Worm (Caenorhabditis elegans): ENCODE data around the gene dnc-2.
A peak's percentile ranks its signal among the peaks of the same experiment; 100 is the strongest.

dnc-2 gene

DNA sequence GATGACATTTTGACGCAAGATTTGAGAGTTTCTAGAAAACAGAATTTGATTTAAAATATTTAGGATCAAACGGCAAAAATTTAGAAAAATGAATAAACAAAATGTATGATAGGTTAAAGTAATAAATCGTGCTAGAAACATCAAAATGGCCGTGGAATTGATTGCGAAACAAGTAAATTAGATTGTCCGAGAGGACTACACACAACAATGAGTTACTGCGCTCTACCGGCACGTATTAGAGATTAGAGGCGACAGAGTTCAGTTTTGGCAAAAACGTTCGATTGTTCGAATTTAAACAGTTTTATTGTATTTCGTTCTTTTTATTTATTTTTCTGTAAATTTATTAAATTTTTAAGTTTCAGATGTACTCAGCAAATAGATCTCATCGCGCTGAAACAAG lies at the start of gene dnc-2, which contains the start of gene bcl-7:
Gene dnc-2 (minus strand): TSS at position 33 of the 400 bp plus-strand sequence.
Gene bcl-7 (plus strand): TSS at position 363 of the 400 bp plus-strand sequence.
- no peak for TF ChIP-seq egrh-3 (GFP tag; IDR thresholded peaks at IDR 0.05)
- TF ChIP-seq F33H1.4 (GFP tag; IDR thresholded peaks at IDR 0.05), result peak; percentile 32; the same call in 1 of the 2 replicates
- peak; percentile 19 for TF ChIP-seq ZK185.1 (tag; optimal IDR thresholded peaks at IDR 0.05; ENCODE audit: poor library complexity, severe bottlenecking)
- peak in 1 of 3 experiments; percentile 6 for TF ChIP-seq lin-35 (GFP tag; optimal IDR thresholded peaks at IDR 0.05)
- TF ChIP-seq lsl-1 (GFP tag; optimal IDR thresholded peaks at IDR 0.05), result peak; percentile 24
- peak; percentile 94 for TF ChIP-seq hmg-1.2 (GFP tag; IDR thresholded peaks at IDR 0.05)
- no peak for TF ChIP-seq snpc-4 (GFP tag; optimal IDR thresholded peaks at IDR 0.05)
- TF ChIP-seq snpc-4 (tag; optimal IDR thresholded peaks at IDR 0.05), result peak in 1 of 4 experiments; percentile 37
- 0 out of 2 replicates have a peak, but pooled peaks have one; percentile 13 for TF ChIP-seq madf-8 (GFP tag; conservative IDR thresholded peaks at IDR 0.05)
- TF ChIP-seq mcd-1 (GFP tag; IDR thresholded peaks at IDR 0.05), result peak; percentile 82
- 0 out of 2 replicates have a peak, but pooled peaks have one; percentile 19 for TF ChIP-seq D2030.7 (GFP tag; IDR thresholded peaks at IDR 0.05)
- TF ChIP-seq F55B11.4 (tag; optimal IDR thresholded peaks at IDR 0.05; ENCODE audit: borderline replicate concordance, insufficient read depth), result no peak
- peak; percentile 60; the same call in 1 of the 2 replicates for TF ChIP-seq madf-6 (GFP tag; IDR thresholded peaks at IDR 0.05)
- TF ChIP-seq cebp-1 (GFP tag; IDR thresholded peaks at IDR 0.05), result peak; percentile 79
- TF ChIP-seq cebp-1 (tag; optimal IDR thresholded peaks at IDR 0.05), result peak; percentile 96
- no peak for TF ChIP-seq F52B5.7 (tag; optimal IDR thresholded peaks at IDR 0.05)

- no peak for TF ChIP-seq ztf-6 (GFP tag; IDR thresholded peaks at IDR 0.05)
- no peak for TF ChIP-seq B0019.2 (GFP tag; conservative IDR thresholded peaks at IDR 0.05)
- TF ChIP-seq ceh-58 (GFP tag; IDR thresholded peaks at IDR 0.05), result no peak
- TF ChIP-seq ztf-26 (tag; optimal IDR thresholded peaks at IDR 0.05), result no peak
Observed at ce11 chrIII:5975005-5975730, 49.6 kb upstream of the dnc-2 start, which contains the start of gene mlp-1. Gene mlp-1, minus strand, starts transcription at chrIII:5975055.

ce11 chrIII:5967640-5968039 lies 42.1 kb upstream of the dnc-2 start:
- no peak for TF ChIP-seq ceh-91 (GFP tag; IDR thresholded peaks at IDR 0.05)
- no peak for TF ChIP-seq F57C9.4 (tag; optimal IDR thresholded peaks at IDR 0.05)
- no peak for TF ChIP-seq xnd-1 (tag; optimal IDR thresholded peaks at IDR 0.05)
- TF ChIP-seq B0019.2 (GFP tag; conservative IDR thresholded peaks at IDR 0.05), result no peak
- TF ChIP-seq F22D6.2 (tag; optimal IDR thresholded peaks at IDR 0.05), result no peak
- TF ChIP-seq cebp-2 (GFP tag; IDR thresholded peaks at IDR 0.05), result no peak

ce11 chrIII:5965839-5966463 lies 40.4 kb upstream of the dnc-2 start, which contains the start of gene dct-6:
Gene dct-6, plus strand, starts transcription at chrIII:5966413.
- TF ChIP-seq lin-40 (tag; optimal IDR thresholded peaks at IDR 0.05) (no peak), nhr-80 (tag; optimal IDR thresholded peaks at IDR 0.05) (peak; percentile 41)

DNA sequence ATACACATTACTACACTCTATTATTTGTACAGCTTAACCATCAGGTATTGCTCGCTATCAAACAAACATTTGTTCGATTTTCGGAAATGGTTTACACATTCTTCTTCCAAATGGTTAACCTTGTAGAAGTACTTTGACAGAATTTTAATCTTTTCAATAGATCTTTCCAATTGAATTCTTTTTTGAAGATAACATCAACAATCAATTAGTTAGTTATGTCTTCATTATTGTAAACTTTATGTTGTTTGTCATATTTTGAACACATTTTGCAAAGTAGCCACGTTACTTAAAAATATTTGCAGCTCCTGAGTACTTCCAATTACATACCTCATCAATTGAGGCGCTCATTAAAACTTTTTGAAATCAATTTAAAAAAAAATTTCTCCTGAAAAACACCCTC lies 39.8 kb upstream of the dnc-2 start:
- TF ChIP-seq hlh-26 (GFP tag; conservative IDR thresholded peaks at IDR 0.05) (no peak), rpc-1 (optimal IDR thresholded peaks at IDR 0.05) (no peak), rpc-1 (tag; optimal IDR thresholded peaks at IDR 0.05) (no peak), nhr-80 (tag; optimal IDR thresholded peaks at IDR 0.05) (no peak), efl-1 (GFP tag; optimal IDR thresholded peaks at IDR 0.05) (no peak), aptf-2 (GFP tag; conservative IDR thresholded peaks at IDR 0.05) (no peak), Y95B8A.8 (GFP tag; IDR thresholded peaks at IDR 0.05) (no peak), zfh-2 (GFP tag; conservative IDR thresholded peaks at IDR 0.05) (no peak), cebp-1 (GFP tag; IDR thresholded peaks at IDR 0.05) (no peak), cebp-1 (tag; optimal IDR thresholded peaks at IDR 0.05) (no peak), ceh-79 (tag; optimal IDR thresholded peaks at IDR 0.05) (no peak), F22D6.2 (tag; optimal IDR thresholded peaks at IDR 0.05) (no peak), unc-62 (GFP tag; optimal IDR thresholded peaks at IDR 0.05) (no peak), ceh-58 (GFP tag; IDR thresholded peaks at IDR 0.05) (no peak), egl-18 (GFP tag; IDR thresholded peaks at IDR 0.05) (no peak), madf-10 (tag; optimal IDR thresholded peaks at IDR 0.05) (no peak)

Data from whole organism, young adult.